Worm (Caenorhabditis elegans) whole organism, late embryonic: ENCODE data around the gene pas-7.

Experiments used
- C38D4.7 ChIP-seq: fragments of 200-800 bp; sonication (Bioruptor generic); optimal IDR thresholded peaks from 2 replicates; lab custom pipeline; 2018; ENCODE audit warnings: mild to moderate bottlenecking, missing genetic modification characterization, moderate library complexity, missing compliant biosample characterization
- K09A11.1 ChIP-seq: sonication (generic microtip); optimal IDR thresholded peaks from 2 replicates; lab custom pipeline; 2017; ENCODE audit warnings: antibody characterized with exemption, mild to moderate bottlenecking, missing genetic modification characterization, missing compliant biosample characterization; ENCODE audit not compliant: insufficient read depth
- T23F11.4 ChIP-seq: fragments of 200-800 bp; sonication (Bioruptor generic); optimal IDR thresholded peaks from 2 replicates; lab custom pipeline; 2018; ENCODE audit warnings: mild to moderate bottlenecking, missing genetic modification characterization, missing compliant biosample characterization
- ama-1 ChIP-seq: fragments of 150-350 bp; optimal IDR thresholded peaks from 2 replicates; lab custom pipeline; 2014
- ceh-14 ChIP-seq: sonication (generic microtip); optimal IDR thresholded peaks from 2 replicates; lab custom pipeline; 2016; ENCODE audit warnings: missing genotype, missing genetic modification characterization, missing compliant biosample characterization
- ceh-19 ChIP-seq: fragments of 200-800 bp; sonication (Bioruptor generic); optimal IDR thresholded peaks from 2 replicates; lab custom pipeline; 2018; ENCODE audit warnings: mild to moderate bottlenecking, missing genetic modification characterization, missing compliant biosample characterization
- ceh-22 ChIP-seq: sonication (generic microtip); optimal IDR thresholded peaks from 2 replicates; lab custom pipeline; 2017; ENCODE audit warnings: missing biosample characterization, missing genetic modification characterization
- ceh-24 ChIP-seq: sonication (generic microtip); optimal IDR thresholded peaks from 2 replicates; lab custom pipeline; 2016; ENCODE audit warnings: mild to moderate bottlenecking, missing genetic modification characterization, missing compliant biosample characterization
- ceh-30 ChIP-seq: fragments of 150-350 bp; optimal IDR thresholded peaks from 2 replicates; lab custom pipeline; 2014; ENCODE audit warnings: missing biosample characterization, missing genetic modification characterization
- ceh-34 ChIP-seq: sonication (generic microtip); optimal IDR thresholded peaks from 2 replicates; lab custom pipeline; 2016; ENCODE audit warnings: mild to moderate bottlenecking, missing genetic modification characterization, missing compliant biosample characterization
- ceh-45 ChIP-seq: fragments of 200-800 bp; sonication (Bioruptor generic); IDR thresholded peaks from 2 replicates; pipeline ENCODE4 v1.3.6; 2022; ENCODE audit warnings: missing genetic modification reagents, missing genetic modification characterization, missing compliant biosample characterization
- ceh-48 ChIP-seq: sonication (generic microtip); optimal IDR thresholded peaks from 2 replicates; lab custom pipeline; 2016; ENCODE audit warnings: missing genetic modification characterization, inconsistent platforms, missing compliant biosample characterization
- ceh-6 ChIP-seq: fragments of 200-800 bp; sonication (Bioruptor generic); optimal IDR thresholded peaks from 2 replicates; lab custom pipeline; 2018; ENCODE audit warnings: mild to moderate bottlenecking, missing genetic modification characterization, missing compliant biosample characterization
- dmd-4 ChIP-seq: sonication (generic microtip); optimal IDR thresholded peaks from 2 replicates; lab custom pipeline; 2016; ENCODE audit warnings: borderline replicate concordance, missing genetic modification characterization, missing compliant biosample characterization
- elt-2 ChIP-seq: sonication (generic microtip); optimal IDR thresholded peaks from 2 replicates; lab custom pipeline; 2016; ENCODE audit warnings: missing genetic modification reagents, missing genetic modification characterization, missing compliant biosample characterization
- elt-4 ChIP-seq: sonication (generic microtip); optimal IDR thresholded peaks from 2 replicates; lab custom pipeline; 2016; ENCODE audit warnings: missing genetic modification characterization, missing compliant biosample characterization
- ets-4 ChIP-seq: sonication (generic microtip); optimal IDR thresholded peaks from 2 replicates; lab custom pipeline; 2016; ENCODE audit warnings: missing genetic modification characterization, missing compliant biosample characterization
- fax-1 ChIP-seq: sonication (generic microtip); optimal IDR thresholded peaks from 2 replicates; lab custom pipeline; 2016; ENCODE audit warnings: missing genotype, missing genetic modification characterization, missing compliant biosample characterization
- fkh-10 ChIP-seq: fragments of 150-350 bp; optimal IDR thresholded peaks from 2 replicates; lab custom pipeline; 2014; ENCODE audit warnings: missing biosample characterization, missing genetic modification reagents, missing genetic modification characterization
- hlh-13 ChIP-seq: fragments of 200-800 bp; sonication (Bioruptor generic); optimal IDR thresholded peaks from 2 replicates; lab custom pipeline; 2018; ENCODE audit warnings: mild to moderate bottlenecking, missing genetic modification characterization, missing compliant biosample characterization
- hlh-15 ChIP-seq: sonication (generic microtip); optimal IDR thresholded peaks from 2 replicates; lab custom pipeline; 2016; ENCODE audit warnings: missing genetic modification characterization, missing compliant biosample characterization
- hlh-30 ChIP-seq: sonication (generic microtip); optimal IDR thresholded peaks from 2 replicates; lab custom pipeline; 2017; ENCODE audit warnings: antibody characterized with exemption, missing genetic modification characterization, missing compliant biosample characterization; ENCODE audit not compliant: insufficient read depth
- mec-3 ChIP-seq: sonication (generic microtip); optimal IDR thresholded peaks from 2 replicates; lab custom pipeline; 2016; ENCODE audit warnings: borderline replicate concordance, missing genetic modification characterization, missing compliant biosample characterization
- nhr-232 ChIP-seq: sonication (generic microtip); optimal IDR thresholded peaks from 2 replicates; lab custom pipeline; 2016; ENCODE audit warnings: missing genetic modification characterization, missing compliant biosample characterization
- npax-4 ChIP-seq: sonication (generic microtip); optimal IDR thresholded peaks from 2 replicates; lab custom pipeline; 2016; ENCODE audit warnings: missing genetic modification characterization, missing compliant biosample characterization
- odd-2 ChIP-seq: sonication (generic microtip); optimal IDR thresholded peaks from 2 replicates; lab custom pipeline; 2017; ENCODE audit warnings: antibody characterized with exemption, mild to moderate bottlenecking, missing genetic modification characterization, missing compliant biosample characterization
- pag-3 ChIP-seq: sonication (generic microtip); optimal IDR thresholded peaks from 2 replicates; lab custom pipeline; 2016; ENCODE audit warnings: missing compliant biosample characterization, missing genetic modification characterization, borderline replicate concordance
- pax-1 ChIP-seq: fragments of 150-350 bp; optimal IDR thresholded peaks from 2 replicates; lab custom pipeline; 2014; ENCODE audit warnings: missing biosample characterization, missing genetic modification characterization
- pha-2 ChIP-seq: sonication (generic microtip); optimal IDR thresholded peaks from 2 replicates; lab custom pipeline; 2017; ENCODE audit warnings: mild to moderate bottlenecking, missing genetic modification characterization, missing compliant biosample characterization
- ref-2 ChIP-seq: sonication (generic microtip); optimal IDR thresholded peaks from 2 replicates; lab custom pipeline; 2016; ENCODE audit warnings: missing genetic modification characterization, missing compliant biosample characterization
- rnt-1 ChIP-seq: sonication (generic microtip); optimal IDR thresholded peaks from 2 replicates; lab custom pipeline; 2016; ENCODE audit warnings: missing genetic modification characterization, missing compliant biosample characterization
- sox-4 ChIP-seq: sonication (generic microtip); optimal IDR thresholded peaks from 2 replicates; lab custom pipeline; 2017; ENCODE audit warnings: mild to moderate bottlenecking, missing genetic modification characterization, inconsistent platforms, missing compliant biosample characterization
- tbx-2 ChIP-seq: sonication (generic microtip); optimal IDR thresholded peaks from 2 replicates; lab custom pipeline; 2016; ENCODE audit warnings: missing genetic modification characterization, missing compliant biosample characterization
- ttx-3 ChIP-seq: sonication (generic microtip); optimal IDR thresholded peaks from 2 replicates; lab custom pipeline; 2016; ENCODE audit warnings: missing genetic modification reagents, missing genetic modification characterization, missing compliant biosample characterization
- unc-3 ChIP-seq, 2 experiments: fragments of 200-800 bp in 1 of 2; sonication (Bioruptor generic) in 1 of 2; sonication (generic microtip) in 1 of 2; conservative IDR thresholded peaks in 1 of 2; optimal IDR thresholded peaks in 1 of 2; 2 replicates each; pipeline versions ENCODE4 v1.3.6 to Lab custom; 2016 to 2022; ENCODE audit warnings: missing compliant biosample characterization in 2 of 2, missing genetic modification characterization in 2 of 2, missing genetic modification reagents in 1 of 2
- unc-42 ChIP-seq: sonication (generic microtip); optimal IDR thresholded peaks from 2 replicates; lab custom pipeline; 2016; ENCODE audit warnings: missing genotype, missing genetic modification characterization, missing compliant biosample characterization
- zip-5 ChIP-seq: sonication (generic microtip); optimal IDR thresholded peaks from 2 replicates; lab custom pipeline; 2016; ENCODE audit warnings: missing genetic modification characterization, missing compliant biosample characterization

Gene pas-7

ce11 chrII:10098428-10098827 is 1.2 kb downstream of the pas-7 start:
- no peak for TF ChIP-seq ceh-19 (GFP tag; lab: Kevin White, UChicago)
- no peak for TF ChIP-seq pax-1 (tag; lab: Kevin White, UChicago)
- TF ChIP-seq ceh-34 (tag; lab: Kevin White, UChicago), result no peak
- no peak for TF ChIP-seq sox-4 (tag; lab: Kevin White, UChicago)
- no peak for TF ChIP-seq pha-2
- TF ChIP-seq hlh-13 (GFP tag; lab: Kevin White, UChicago), result no peak
- no peak for TF ChIP-seq T23F11.4 (GFP tag; lab: Kevin White, UChicago)

- TF ChIP-seq npax-4 (tag; lab: Kevin White, UChicago), result no peak
- TF ChIP-seq ceh-19 (GFP tag; lab: Kevin White, UChicago), result no peak
- TF ChIP-seq ama-1, result no peak
- TF ChIP-seq mec-3, result no peak
- TF ChIP-seq fkh-10 (GFP tag; lab: Kevin White, UChicago), result no peak
- peak; percentile 74 for TF ChIP-seq elt-2 (tag; lab: Kevin White, UChicago)
- no peak for TF ChIP-seq hlh-13 (GFP tag; lab: Kevin White, UChicago)
- TF ChIP-seq unc-3 (GFP tag; conservative IDR thresholded peaks at IDR 0.05; lab: Robert Waterston, UW), result no peak
- no peak for TF ChIP-seq unc-3 (tag; optimal IDR thresholded peaks at IDR 0.05; lab: Kevin White, UChicago)
- TF ChIP-seq ceh-24 (tag; lab: Kevin White, UChicago), result no peak
- TF ChIP-seq, all 69 proteins: peak for 1
Measured at ce11 chrII:10095224-10095623, 4.4 kb downstream of the pas-7 start.

DNA sequence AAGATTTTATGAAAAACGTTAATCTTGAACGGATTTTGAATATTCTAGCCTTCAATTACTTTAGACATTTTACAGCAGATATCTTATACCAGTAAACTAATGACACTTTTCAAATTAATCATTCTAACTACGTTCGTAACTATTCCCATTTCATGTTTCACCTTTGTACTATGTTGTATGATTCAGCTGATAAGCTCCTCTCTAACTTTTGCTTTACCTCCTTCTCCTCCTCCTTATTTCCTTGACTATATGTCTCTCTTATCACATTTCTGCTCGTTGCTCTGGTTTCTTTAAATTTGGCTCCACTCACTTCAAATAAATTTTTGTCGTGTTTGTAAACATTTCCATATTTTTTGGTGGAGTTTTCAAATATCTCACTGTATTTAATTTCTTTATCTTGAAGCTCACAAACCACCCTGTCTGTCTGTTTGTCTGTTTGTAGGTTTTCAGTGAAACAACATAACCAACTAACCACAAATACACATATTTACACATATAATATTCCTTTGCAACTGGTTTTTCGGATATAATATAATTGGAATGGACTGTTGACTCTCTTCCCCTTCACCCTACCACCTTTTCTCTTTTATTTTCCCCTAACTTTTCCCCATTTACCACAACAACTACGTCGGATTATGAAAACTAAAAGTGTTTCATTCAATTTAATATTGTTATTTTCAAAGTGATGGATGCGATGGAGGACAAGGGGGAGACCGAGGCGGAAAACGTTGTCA is 5.3 kb downstream of the pas-7 start, which contains the start of gene lact-2:
Gene lact-2, plus strand, starts transcription at position 684 of the 734 bp plus-strand sequence.
- TF ChIP-seq tbx-2 (tag; lab: Kevin White, UChicago) (no peak), elt-2 (tag; lab: Kevin White, UChicago) (no peak), ceh-45 (GFP tag; lab: Robert Waterston, UW) (no peak)
- TF ChIP-seq, all 69 proteins: peak for 0

DNA sequence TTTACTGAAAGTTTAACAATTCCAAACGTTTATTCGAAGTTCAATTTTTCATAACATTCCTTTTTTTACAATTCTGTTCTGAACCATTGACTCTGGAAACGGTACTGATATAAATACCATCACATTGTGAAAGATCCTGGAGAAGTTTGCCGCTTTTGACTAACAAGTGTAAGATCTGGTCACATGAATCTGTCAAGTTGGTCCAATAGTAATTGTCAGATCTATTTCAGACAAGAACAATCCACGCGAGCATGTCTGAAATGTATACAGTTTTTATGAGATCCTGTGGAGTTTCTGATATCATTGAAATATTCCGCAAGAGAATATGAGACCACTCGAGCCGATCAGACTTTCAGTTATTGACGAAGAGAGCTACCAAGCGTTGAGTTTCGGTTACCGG is 6.5 kb downstream of the pas-7 start:
- TF ChIP-seq rnt-1 (tag; lab: Kevin White, UChicago) (no peak), ceh-6 (no peak)
- TF ChIP-seq, all 69 proteins: peak for 0

DNA sequence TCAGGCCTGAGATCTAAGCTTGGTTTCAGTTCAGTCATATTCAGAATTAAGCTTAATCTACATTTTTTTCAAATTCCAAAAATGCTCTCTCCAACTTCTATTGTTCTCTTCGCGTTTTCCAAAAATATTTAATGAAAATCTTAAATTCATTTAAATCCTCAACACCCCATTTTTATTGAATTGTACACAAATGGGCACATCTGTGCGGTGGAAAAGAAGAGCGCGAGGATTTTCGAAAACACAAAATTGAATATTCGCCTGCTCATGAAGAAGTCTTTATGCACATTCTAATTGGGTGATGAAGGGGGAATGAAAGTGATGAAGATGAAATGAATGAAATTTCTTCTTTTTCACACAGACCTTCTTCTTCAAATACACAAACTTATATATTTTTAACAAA is 15.2 kb downstream of the pas-7 start:
- TF ChIP-seq hlh-15 (tag; lab: Kevin White, UChicago), result no peak
- no peak for TF ChIP-seq zip-5
- TF ChIP-seq unc-42 (tag; lab: Kevin White, UChicago), result peak; percentile 79

DNA sequence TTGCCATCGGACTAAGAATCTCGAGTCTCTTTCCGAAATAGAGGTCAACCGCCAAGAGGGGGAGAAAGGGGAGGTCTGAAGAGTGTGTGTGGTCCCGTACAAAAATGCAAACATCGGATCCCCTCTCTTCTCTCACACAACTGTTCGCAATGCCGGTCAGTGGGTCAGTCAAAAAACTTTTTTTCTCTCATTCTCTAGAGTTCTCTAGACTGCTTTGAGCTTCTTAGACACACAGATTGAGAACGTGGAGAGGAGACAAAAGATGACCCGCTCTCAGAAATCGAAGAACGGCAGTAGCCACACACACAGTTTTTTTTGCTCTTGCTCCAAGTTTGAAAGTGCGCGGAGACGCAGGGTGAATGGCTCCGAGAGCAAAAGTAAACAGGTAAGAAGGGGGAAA is 23.9 kb downstream of the pas-7 start:
- TF ChIP-seq ceh-45 (GFP tag; lab: Robert Waterston, UW), result no peak
- peak; percentile 36 for TF ChIP-seq tbx-2 (tag; lab: Kevin White, UChicago)
- TF ChIP-seq elt-2 (tag; lab: Kevin White, UChicago), result peak; percentile 9
- no peak for TF ChIP-seq C38D4.7
- TF ChIP-seq ref-2, result peak; percentile 4

ce11 chrII:10073986-10074385 is 25.7 kb downstream of the pas-7 start:
- TF ChIP-seq mec-3, result no peak
- TF ChIP-seq nhr-232 (tag; lab: Kevin White, UChicago), result no peak
- no peak for TF ChIP-seq zip-5
- TF ChIP-seq ttx-3, result no peak
- no peak for TF ChIP-seq hlh-30 (tag; lab: Kevin White, UChicago)
- TF ChIP-seq ceh-48 (tag; lab: Kevin White, UChicago), result no peak
- no peak for TF ChIP-seq ets-4 (tag; lab: Kevin White, UChicago)
- no peak for TF ChIP-seq odd-2 (tag; lab: Kevin White, UChicago)
- TF ChIP-seq dmd-4 (tag; lab: Kevin White, UChicago), result no peak
- no peak for TF ChIP-seq ceh-30
- no peak for TF ChIP-seq ceh-22 (tag; lab: Kevin White, UChicago)
- TF ChIP-seq fax-1 (tag; lab: Kevin White, UChicago), result no peak
- no peak for TF ChIP-seq ceh-6
- TF ChIP-seq pag-3 (tag; lab: Kevin White, UChicago), result no peak
- TF ChIP-seq elt-4 (tag; lab: Kevin White, UChicago), result no peak
- TF ChIP-seq ceh-45 (GFP tag; lab: Robert Waterston, UW), result no peak
- TF ChIP-seq ref-2, result no peak
- TF ChIP-seq ceh-14 (tag; lab: Kevin White, UChicago), result no peak
- TF ChIP-seq K09A11.1 (tag; lab: Kevin White, UChicago), result no peak
